Worm (Caenorhabditis elegans) whole organism, L1 larva: ENCODE measurements around the gene wrt-3.

ENCODE experiments used
- C34B4.2 ChIP-seq: sonication (generic microtip); optimal IDR thresholded peaks from 2 replicates; lab custom pipeline; 2017; ENCODE audit warnings: mild to moderate bottlenecking, missing genetic modification characterization, missing compliant biosample characterization
- F16B12.6 ChIP-seq: fragments of 150-350 bp; optimal IDR thresholded peaks from 2 replicates; lab custom pipeline; 2014; ENCODE audit warnings: missing biosample characterization, missing genetic modification characterization
- Y116A8C.19 ChIP-seq: sonication (generic microtip); optimal IDR thresholded peaks from 2 replicates; lab custom pipeline; 2016; ENCODE audit warnings: missing compliant biosample characterization, missing genetic modification characterization, borderline replicate concordance
- aha-1 ChIP-seq: fragments of 150-350 bp; optimal IDR thresholded peaks from 2 replicates; lab custom pipeline; 2014; ENCODE audit warnings: missing biosample characterization, missing genetic modification characterization
- aly-2 ChIP-seq: fragments of 150-350 bp; optimal IDR thresholded peaks from 2 replicates; lab custom pipeline; 2014; ENCODE audit warnings: missing biosample characterization, missing genetic modification characterization
- ama-1 ChIP-seq: fragments of 150-350 bp; optimal IDR thresholded peaks from 2 replicates; lab custom pipeline; 2014
- blmp-1 ChIP-seq: fragments of 150-350 bp; optimal IDR thresholded peaks from 2 replicates; lab custom pipeline; 2014; ENCODE audit warnings: missing biosample characterization, missing genetic modification characterization
- ceh-82 ChIP-seq, 3 experiments: fragments of 150-350 bp in 1 of 3; sonication (generic microtip) in 2 of 3; optimal IDR thresholded peaks; 2 replicates each; lab custom pipeline; 2014 to 2017; ENCODE audit warnings: missing biosample characterization in 3 of 3, missing genetic modification characterization in 3 of 3
- ces-1 ChIP-seq: fragments of 150-350 bp; optimal IDR thresholded peaks from 2 replicates; lab custom pipeline; 2014; ENCODE audit warnings: missing biosample characterization, missing genetic modification reagents, missing genetic modification characterization
- dpl-1 ChIP-seq, 3 experiments: fragments of 150-350 bp in 2 of 3; sonication (generic microtip) in 1 of 3; optimal IDR thresholded peaks; 2 replicates each; lab custom pipeline; 2014 to 2017; ENCODE audit warnings: missing biosample characterization in 3 of 3, missing genetic modification characterization in 3 of 3, missing genetic modification reagents in 3 of 3
- dsc-1 ChIP-seq: sonication (generic microtip); optimal IDR thresholded peaks from 2 replicates; lab custom pipeline; 2016; ENCODE audit warnings: mild to moderate bottlenecking, missing genetic modification characterization, missing compliant biosample characterization
- efl-3 ChIP-seq: fragments of 200-800 bp; sonication (Bioruptor generic); optimal IDR thresholded peaks from 2 replicates; lab custom pipeline; 2018; ENCODE audit warnings: mild to moderate bottlenecking, missing genetic modification characterization, missing compliant biosample characterization
- egl-27 ChIP-seq, 2 experiments: fragments of 150-350 bp in 1 of 2; sonication (generic microtip); optimal IDR thresholded peaks; 3 replicates each; lab custom pipeline; 2017 to 2018; ENCODE audit warnings: missing biosample characterization in 2 of 2, missing genetic modification characterization in 2 of 2, missing genetic modification reagents in 2 of 2
- elt-2 ChIP-seq: sonication (generic microtip); optimal IDR thresholded peaks from 2 replicates; lab custom pipeline; 2016; ENCODE audit warnings: missing genetic modification characterization, mild to moderate bottlenecking, inconsistent platforms, missing compliant biosample characterization, missing genetic modification reagents
- ets-5 ChIP-seq: fragments of 200-800 bp; sonication (Bioruptor generic); IDR thresholded peaks from 2 replicates; pipeline ENCODE4 v1.3.6; 2022; ENCODE audit warnings: missing genetic modification characterization, missing compliant biosample characterization
- grh-1 ChIP-seq: fragments of 200-800 bp; sonication (Bioruptor generic); IDR thresholded peaks from 2 replicates; pipeline ENCODE4 v1.3.6; 2022; ENCODE audit warnings: missing genetic modification reagents, missing genetic modification characterization, missing compliant biosample characterization
- hlh-17 ChIP-seq: fragments of 200-800 bp; sonication (Bioruptor generic); optimal IDR thresholded peaks from 2 replicates; lab custom pipeline; 2018; ENCODE audit warnings: missing genetic modification characterization, mild to moderate bottlenecking, missing compliant biosample characterization, moderate library complexity, borderline replicate concordance
- isw-1 ChIP-seq: fragments of 200-800 bp; sonication (Bioruptor generic); IDR thresholded peaks from 2 replicates; pipeline ENCODE4 v1.3.6; 2022; ENCODE audit warnings: missing genetic modification characterization, missing compliant biosample characterization
- lin-14 ChIP-seq: fragments of 200-800 bp; sonication (Bioruptor generic); optimal IDR thresholded peaks from 2 replicates; lab custom pipeline; 2018; ENCODE audit warnings: mild to moderate bottlenecking, missing genetic modification characterization, moderate library complexity, missing compliant biosample characterization
- lin-35 ChIP-seq, 2 experiments: fragments of 150-350 bp; optimal IDR thresholded peaks; 2 replicates each; lab custom pipeline; 2014; ENCODE audit warnings: missing biosample characterization in 2 of 2, missing genetic modification characterization in 2 of 2, missing genetic modification reagents in 2 of 2
- lin-39 ChIP-seq: fragments of 150-350 bp; optimal IDR thresholded peaks from 2 replicates; lab custom pipeline; 2014; ENCODE audit warnings: missing biosample characterization, missing genetic modification reagents, missing genetic modification characterization
- lir-3 ChIP-seq: sonication (generic microtip); optimal IDR thresholded peaks from 2 replicates; lab custom pipeline; 2016; ENCODE audit warnings: mild to moderate bottlenecking, missing genetic modification characterization, moderate library complexity, missing compliant biosample characterization; ENCODE audit not compliant: poor library complexity
- lsy-2 ChIP-seq, 2 experiments: fragments of 150-350 bp; optimal IDR thresholded peaks; 2 replicates each; lab custom pipeline; 2014; ENCODE audit warnings: missing biosample characterization in 2 of 2, missing genetic modification characterization in 2 of 2
- mef-2 ChIP-seq: fragments of 150-350 bp; optimal IDR thresholded peaks from 2 replicates; lab custom pipeline; 2014; ENCODE audit warnings: missing biosample characterization, missing genetic modification characterization
- mep-1 ChIP-seq: fragments of 150-350 bp; optimal IDR thresholded peaks from 2 replicates; lab custom pipeline; 2014; ENCODE audit warnings: missing biosample characterization, missing genetic modification characterization
- nhr-20 ChIP-seq: sonication (generic microtip); optimal IDR thresholded peaks from 2 replicates; lab custom pipeline; 2016; ENCODE audit warnings: mild to moderate bottlenecking, missing genetic modification characterization, missing compliant biosample characterization
- nhr-237 ChIP-seq: fragments of 150-350 bp; optimal IDR thresholded peaks from 2 replicates; lab custom pipeline; 2014; ENCODE audit warnings: missing biosample characterization, missing genetic modification characterization
- nhr-28 ChIP-seq: fragments of 150-350 bp; optimal IDR thresholded peaks from 2 replicates; lab custom pipeline; 2014; ENCODE audit warnings: missing biosample characterization, missing genetic modification characterization
- nhr-47 ChIP-seq: sonication (generic microtip); optimal IDR thresholded peaks from 2 replicates; lab custom pipeline; 2016; ENCODE audit warnings: mild to moderate bottlenecking, missing genetic modification characterization, moderate library complexity, missing compliant biosample characterization
- nhr-71 ChIP-seq: sonication (generic microtip); optimal IDR thresholded peaks from 2 replicates; lab custom pipeline; 2016; ENCODE audit warnings: mild to moderate bottlenecking, missing genetic modification characterization, moderate library complexity, missing compliant biosample characterization
- nhr-76 ChIP-seq: sonication (generic microtip); optimal IDR thresholded peaks from 2 replicates; lab custom pipeline; 2017; ENCODE audit warnings: missing biosample characterization, missing genetic modification characterization
- nhr-77 ChIP-seq: fragments of 150-350 bp; optimal IDR thresholded peaks from 2 replicates; lab custom pipeline; 2014; ENCODE audit warnings: missing biosample characterization, missing genetic modification characterization
- nhr-84 ChIP-seq: sonication (generic microtip); optimal IDR thresholded peaks from 2 replicates; lab custom pipeline; 2017; ENCODE audit warnings: missing biosample characterization, missing genetic modification characterization
- nhr-85 ChIP-seq: sonication (generic microtip); peaks from one replicate; lab custom pipeline; 2016; ENCODE audit warnings: missing genetic modification characterization, inconsistent platforms, missing compliant biosample characterization
- pag-3 ChIP-seq: sonication (generic microtip); optimal IDR thresholded peaks from 2 replicates; lab custom pipeline; 2017; ENCODE audit warnings: missing genetic modification characterization, mild to moderate bottlenecking, missing compliant biosample characterization, antibody characterized with exemption, borderline replicate concordance; ENCODE audit not compliant: insufficient read depth
- pqm-1 ChIP-seq: sonication (generic microtip); optimal IDR thresholded peaks from 3 replicates; lab custom pipeline; 2017; ENCODE audit warnings: missing biosample characterization, missing genetic modification characterization
- skn-1 ChIP-seq: fragments of 150-350 bp; optimal IDR thresholded peaks from 2 replicates; lab custom pipeline; 2014; ENCODE audit warnings: missing biosample characterization, missing genetic modification characterization
- snpc-4 ChIP-seq: fragments of 150-350 bp; optimal IDR thresholded peaks from 2 replicates; lab custom pipeline; 2014; ENCODE audit warnings: missing biosample characterization, missing genetic modification characterization
- snu-23 ChIP-seq: sonication (generic microtip); optimal IDR thresholded peaks from 2 replicates; lab custom pipeline; 2016; ENCODE audit warnings: missing genetic modification characterization, missing compliant biosample characterization
- sox-4 ChIP-seq: sonication (generic microtip); optimal IDR thresholded peaks from 2 replicates; lab custom pipeline; 2016; ENCODE audit warnings: missing genetic modification characterization, missing compliant biosample characterization
- swsn-7 ChIP-seq: sonication (generic microtip); optimal IDR thresholded peaks from 2 replicates; lab custom pipeline; 2016; ENCODE audit warnings: missing genetic modification characterization, missing compliant biosample characterization
- tbx-2 ChIP-seq: sonication (generic microtip); optimal IDR thresholded peaks from 2 replicates; lab custom pipeline; 2016; ENCODE audit warnings: missing genetic modification characterization, missing compliant biosample characterization
- unc-130 ChIP-seq: fragments of 150-350 bp; optimal IDR thresholded peaks from 2 replicates; lab custom pipeline; 2017; ENCODE audit warnings: missing biosample characterization, missing genetic modification characterization, inconsistent platforms
- unc-62 ChIP-seq: fragments of 150-350 bp; optimal IDR thresholded peaks from 2 replicates; lab custom pipeline; 2014; ENCODE audit warnings: missing biosample characterization, missing genetic modification reagents, missing genetic modification characterization
- unc-86 ChIP-seq: sonication (generic microtip); optimal IDR thresholded peaks from 2 replicates; lab custom pipeline; 2016; ENCODE audit warnings: missing genetic modification characterization, missing compliant biosample characterization
- unc-98 ChIP-seq: fragments of 200-800 bp; sonication (Bioruptor generic); IDR thresholded peaks from 2 replicates; pipeline ENCODE4 v1.3.6; 2022; ENCODE audit warnings: missing genetic modification characterization, missing compliant biosample characterization
- vab-15 ChIP-seq: sonication (generic microtip); optimal IDR thresholded peaks from 2 replicates; lab custom pipeline; 2017; ENCODE audit warnings: missing genotype, mild to moderate bottlenecking, missing genetic modification characterization, missing compliant biosample characterization
- zip-4 ChIP-seq: fragments of 200-800 bp; sonication (Bioruptor generic); optimal IDR thresholded peaks from 2 replicates; lab custom pipeline; 2018; ENCODE audit warnings: mild to moderate bottlenecking, missing genetic modification characterization, moderate library complexity, missing compliant biosample characterization
- ztf-11 ChIP-seq, 2 experiments: sonication (generic microtip); optimal IDR thresholded peaks; 2 replicates each; lab custom pipeline; 2016 to 2017; ENCODE audit warnings: missing genetic modification characterization in 2 of 2, missing biosample characterization in 1 of 2, missing compliant biosample characterization in 1 of 2
- ztf-4 ChIP-seq: fragments of 150-350 bp; optimal IDR thresholded peaks from 2 replicates; lab custom pipeline; 2014; ENCODE audit warnings: missing biosample characterization, missing genetic modification characterization

The wrt-3 gene

ce11 chrIV:9516831-9517230 is 39.6 kb upstream of the wrt-3 start, which contains the start of gene C33A12.19 (continued):
- TF ChIP-seq unc-130 (tag; lab: Kevin White, UChicago) (no peak), tbx-2 (tag; lab: Kevin White, UChicago) (peak; percentile 28), snu-23 (GFP tag; lab: Kevin White, UChicago) (peak; percentile 46), pqm-1 (tag; lab: Kevin White, UChicago) (no peak), mep-1 (peak; percentile 17), aha-1 (tag; lab: Kevin White, UChicago) (no peak), lin-35 (GFP tag; optimal IDR thresholded peaks at IDR 0.05; lab: Kevin White, UChicago) (peak in 1 of 2 experiments; percentile 50), nhr-47 (tag; lab: Kevin White, UChicago) (no peak), unc-86 (tag; lab: Kevin White, UChicago) (no peak), ces-1 (GFP tag; lab: Kevin White, UChicago) (no peak), nhr-237 (tag; lab: Kevin White, UChicago) (no peak), nhr-76 (tag; lab: Kevin White, UChicago) (no peak), aly-2 (tag; lab: Kevin White, UChicago) (no peak), isw-1 (GFP tag; lab: Robert Waterston, UW) (no peak), grh-1 (peak; percentile 57), ztf-11 (tag; optimal IDR thresholded peaks at IDR 0.05; lab: Kevin White, UChicago) (no peak), Y116A8C.19 (no peak), lir-3 (tag; lab: Kevin White, UChicago) (no peak), ama-1 (lab: Kevin White, UChicago) (no peak), lsy-2 (tag; optimal IDR thresholded peaks at IDR 0.05; lab: Kevin White, UChicago) (peak; percentile 20 to 70), ceh-82 (tag; optimal IDR thresholded peaks at IDR 0.05; lab: Kevin White, UChicago) (no peak), F16B12.6 (tag; lab: Kevin White, UChicago) (no peak), nhr-20 (peak; percentile 75), skn-1 (no peak), unc-98 (GFP tag; lab: Robert Waterston, UW) (no peak), dpl-1 (GFP tag; optimal IDR thresholded peaks at IDR 0.05; lab: Kevin White, UChicago) (no peak), nhr-84 (no peak), nhr-71 (tag; lab: Kevin White, UChicago) (peak; percentile 66), snpc-4 (tag; lab: Kevin White, UChicago) (no peak), zip-4 (no peak), vab-15 (tag; lab: Kevin White, UChicago) (no peak), ztf-4 (no peak), lin-39 (tag; lab: Kevin White, UChicago) (no peak), sox-4 (tag; lab: Kevin White, UChicago) (no peak), hlh-17 (GFP tag; lab: Kevin White, UChicago) (no peak)

- TF ChIP-seq mef-2 (tag; lab: Kevin White, UChicago) (no peak), skn-1 (peak; percentile 54), elt-2 (peak; percentile 47), nhr-71 (tag; lab: Kevin White, UChicago) (peak; percentile 11), pag-3 (tag; lab: Kevin White, UChicago) (no peak), nhr-85 (tag; lab: Kevin White, UChicago) (peak; percentile 44)
Observed at ce11 chrIV:9514132-9514531, 36.9 kb upstream of the wrt-3 start.

- TF ChIP-seq F16B12.6 (tag; lab: Kevin White, UChicago) = peak; percentile 82
- no peak for TF ChIP-seq dsc-1
- TF ChIP-seq blmp-1 = peak; percentile 100
- TF ChIP-seq ets-5 (GFP tag; lab: Robert Waterston, UW) = no peak
- TF ChIP-seq unc-62 (GFP tag; lab: Kevin White, UChicago) = no peak
- peak in 2 of 3 experiments; percentile 33 to 37 for TF ChIP-seq dpl-1 (GFP tag; optimal IDR thresholded peaks at IDR 0.05; lab: Kevin White, UChicago)
- no peak for TF ChIP-seq egl-27 (tag; optimal IDR thresholded peaks at IDR 0.05; lab: Kevin White, UChicago)
- no peak for TF ChIP-seq efl-3
- peak; percentile 44 for TF ChIP-seq swsn-7 (tag; lab: Kevin White, UChicago)
- TF ChIP-seq aha-1 (tag; lab: Kevin White, UChicago) = no peak
- peak; percentile 36 for TF ChIP-seq lir-3 (tag; lab: Kevin White, UChicago)
- TF ChIP-seq nhr-77 = no peak
- no peak for TF ChIP-seq unc-86 (tag; lab: Kevin White, UChicago)
- no peak for TF ChIP-seq unc-98 (GFP tag; lab: Robert Waterston, UW)
- peak; percentile 72 for TF ChIP-seq mep-1
- TF ChIP-seq ztf-4 = peak; percentile 15
- TF ChIP-seq C34B4.2 (tag; lab: Kevin White, UChicago) = no peak
- no peak for TF ChIP-seq nhr-28
- TF ChIP-seq lin-14 (GFP tag; lab: Kevin White, UChicago) = peak; percentile 58
- peak; percentile 48 to 63 for TF ChIP-seq lsy-2 (tag; optimal IDR thresholded peaks at IDR 0.05; lab: Kevin White, UChicago)
Observed at ce11 chrIV:9513360-9513777, 36.1 kb upstream of the wrt-3 start.
